Fruit fly (Drosophila melanogaster) whole organism, larva: ENCODE results near the gene CG7239.

Source experiments
- noc ChIP-seq: fragments of 200-800 bp; sonication (Bioruptor generic); optimal IDR thresholded peaks from 3 replicates; lab custom pipeline; 2019; ENCODE audit warnings: missing biosample characterization, mild to moderate bottlenecking, missing genetic modification characterization, moderate library complexity

The CG7239 gene

DNA sequence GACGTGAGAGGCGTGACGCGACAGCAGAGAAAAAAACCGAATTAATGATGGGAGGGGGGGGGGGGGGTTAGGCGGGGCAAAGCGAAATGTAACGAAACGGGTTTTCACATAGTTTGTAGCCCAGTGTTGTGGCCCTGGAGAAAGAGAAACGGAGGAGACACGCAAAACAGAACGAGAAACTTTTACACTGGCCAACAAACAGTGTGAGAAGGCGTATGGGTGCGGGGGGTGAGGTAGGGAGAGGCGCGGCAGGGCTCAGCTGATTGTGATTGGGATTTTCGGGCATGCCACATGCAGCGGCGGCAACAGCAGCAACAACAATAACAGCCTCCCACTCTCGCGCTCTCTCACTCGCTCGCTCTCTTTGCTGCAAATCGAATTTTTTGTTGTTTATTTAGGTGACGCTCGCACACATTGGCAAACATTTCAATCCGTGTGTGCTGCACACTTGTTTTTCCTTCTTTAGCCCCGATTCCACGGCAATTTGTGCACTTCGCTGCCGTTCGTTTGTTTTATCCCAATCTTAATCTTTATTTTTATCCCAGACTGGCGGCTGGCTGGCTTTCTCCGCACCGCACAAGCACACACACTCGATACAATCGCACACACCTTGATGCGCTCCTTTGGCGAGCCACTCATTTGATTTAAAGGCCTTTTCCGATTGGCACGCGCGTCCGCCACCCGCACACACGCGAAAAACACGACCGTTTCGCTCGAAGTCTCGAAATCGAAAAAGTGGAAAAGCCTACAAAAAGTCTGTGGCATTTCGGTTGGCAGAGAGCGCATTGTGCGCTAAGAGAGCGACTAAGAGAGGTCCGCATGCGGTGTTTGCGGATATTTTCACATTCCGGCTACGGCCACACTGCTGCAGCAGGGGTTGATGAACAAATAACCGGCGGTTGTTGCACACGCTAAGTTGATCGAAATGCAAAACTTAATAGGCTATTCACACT, 2.3 kb upstream of the CG7239 start, which contains the start of gene CG9171:
Gene CG9171, minus strand, starts transcription at position 819 of the 953 bp plus-strand sequence.
- TF ChIP-seq noc = no peak

DNA sequence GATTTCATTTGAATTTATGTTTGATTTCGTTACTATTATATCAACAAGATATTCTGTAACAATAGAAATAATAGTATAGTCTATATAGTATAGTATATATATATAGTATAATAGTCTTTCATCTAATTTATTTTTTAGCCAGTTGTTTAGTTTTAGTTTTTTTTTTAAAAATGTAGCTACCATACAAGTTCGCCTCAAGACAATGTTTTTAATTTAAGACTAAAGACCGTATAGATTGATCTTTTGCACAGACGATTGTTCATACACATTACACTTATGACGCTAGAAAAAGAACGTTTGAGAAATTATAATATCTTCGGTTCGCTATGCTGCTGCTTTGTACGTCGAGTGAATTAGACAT, 1.7 kb upstream of the CG7239 start:
- TF ChIP-seq noc = no peak

DNA sequence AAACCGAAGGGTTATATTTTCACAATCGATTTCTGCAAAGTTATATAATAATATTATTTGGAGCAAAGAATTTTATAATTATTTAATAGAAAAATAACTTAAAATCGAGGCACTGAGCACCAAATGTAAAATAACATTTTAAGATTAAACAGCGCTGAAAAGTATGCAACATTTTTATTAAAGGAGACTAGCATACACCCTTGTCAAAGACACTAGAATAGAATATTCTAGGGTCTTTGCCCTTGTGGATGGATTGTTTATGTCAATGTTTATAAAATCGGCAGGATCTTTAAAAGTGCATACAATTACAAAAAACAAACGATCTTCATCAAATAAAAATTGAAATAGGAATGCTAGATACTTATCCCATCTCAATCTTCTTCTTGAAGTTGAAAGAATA, 2.1 kb downstream of the CG7239 start:
- no peak for TF ChIP-seq noc

DNA sequence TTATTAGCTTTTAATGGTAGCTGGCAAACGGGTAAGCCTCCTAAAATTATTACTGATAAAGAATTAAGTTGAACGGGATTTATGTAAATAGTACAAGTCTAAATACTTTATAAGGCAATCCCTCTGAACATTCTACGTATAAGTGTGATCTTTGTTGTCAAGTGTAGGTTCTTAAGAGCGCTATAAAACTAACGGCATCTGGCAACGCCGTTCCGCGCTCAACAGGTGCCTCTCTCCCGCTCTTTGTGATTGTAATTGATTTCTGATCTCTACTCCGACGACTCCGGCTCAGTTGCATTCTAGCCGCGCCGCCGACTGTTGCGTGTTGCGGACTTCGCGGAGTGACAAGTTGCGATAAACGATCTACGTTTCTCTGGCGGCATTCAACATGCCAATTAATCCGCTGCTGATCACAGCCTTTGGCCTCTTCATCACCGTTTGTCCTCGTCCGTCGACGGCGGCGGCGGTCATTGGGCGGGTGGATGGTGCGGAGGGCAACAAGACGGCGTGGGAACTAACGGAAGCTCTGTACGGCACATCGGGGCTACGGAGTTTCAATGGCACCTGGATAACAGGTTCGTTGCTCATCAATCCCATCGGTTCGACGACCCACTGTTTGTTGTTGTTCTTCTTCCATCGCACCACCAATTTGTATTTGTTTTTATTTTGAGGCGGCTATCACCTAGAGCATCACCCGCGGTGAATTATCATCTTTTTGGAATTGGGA, 3.2 kb downstream of the CG7239 start, which contains the start of gene CG11034:
Gene CG11034, plus strand, starts transcription at position 305 of the 727 bp plus-strand sequence.
- no peak for TF ChIP-seq noc

DNA sequence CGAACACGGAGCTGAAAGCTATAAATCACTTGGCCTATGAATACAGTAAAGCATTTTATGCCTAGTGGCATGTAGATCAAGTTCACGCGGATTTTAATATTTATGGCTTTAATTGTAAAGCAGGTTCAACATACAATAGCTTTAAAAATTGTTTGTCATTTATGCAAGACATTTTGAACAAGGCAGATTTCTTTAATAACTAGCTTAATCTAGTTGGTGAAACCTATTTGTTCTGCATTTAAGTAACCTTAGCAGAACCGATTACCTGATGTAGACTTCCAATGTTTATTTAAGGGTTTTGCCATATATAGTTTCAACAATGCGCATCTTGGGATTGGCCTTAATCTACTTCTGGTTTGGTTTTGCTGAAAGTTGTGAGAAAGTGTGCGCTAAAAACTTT, 9.3 kb downstream of the CG7239 start, which contains the start of gene CG43307:
Gene CG43307, plus strand, starts transcription at position 301 of the 400 bp plus-strand sequence.
- no peak for TF ChIP-seq noc

DNA sequence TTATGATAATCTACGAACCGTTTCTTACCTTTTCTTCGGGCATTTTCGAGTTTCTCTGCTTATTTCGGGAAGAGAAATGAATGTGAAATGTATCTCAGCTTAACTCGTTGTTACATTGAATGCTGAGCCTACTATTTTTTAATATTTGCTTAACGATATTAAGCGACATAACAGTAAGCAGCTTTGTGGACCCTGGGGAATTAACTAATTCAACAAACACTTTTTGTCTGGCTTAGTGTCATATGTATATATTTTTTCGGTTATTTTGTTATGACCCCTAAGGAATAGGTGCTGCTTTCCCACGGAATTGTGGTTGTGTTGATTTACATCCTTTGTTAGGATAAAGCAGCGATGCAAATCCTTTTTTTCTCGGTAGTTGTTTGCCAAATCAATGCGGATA, 16.3 kb downstream of the CG7239 start, which contains the start of gene COX6CL:
Gene COX6CL, minus strand, starts transcription at position 101 of the 400 bp plus-strand sequence.
- no peak for TF ChIP-seq noc

DNA sequence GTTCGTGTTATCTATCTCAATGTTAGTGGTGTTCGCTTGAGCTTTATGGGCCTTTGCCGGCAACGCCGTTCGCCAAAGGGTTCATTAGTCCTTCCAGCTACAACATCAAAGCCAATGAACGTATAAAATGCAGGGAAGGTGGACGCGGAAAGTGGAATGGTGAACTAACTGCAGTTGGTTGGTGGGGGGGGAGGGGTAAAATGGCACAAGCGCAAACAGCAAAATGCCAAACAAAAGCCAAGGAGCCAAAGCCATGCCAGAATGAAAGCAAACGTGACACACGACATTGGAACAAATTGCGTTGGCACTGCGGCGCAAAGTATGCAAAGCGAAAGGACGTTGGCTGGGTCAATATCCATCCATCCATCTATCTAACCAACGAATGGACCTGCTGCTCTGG, 18.9 kb downstream of the CG7239 start:
- TF ChIP-seq noc = no peak

DNA sequence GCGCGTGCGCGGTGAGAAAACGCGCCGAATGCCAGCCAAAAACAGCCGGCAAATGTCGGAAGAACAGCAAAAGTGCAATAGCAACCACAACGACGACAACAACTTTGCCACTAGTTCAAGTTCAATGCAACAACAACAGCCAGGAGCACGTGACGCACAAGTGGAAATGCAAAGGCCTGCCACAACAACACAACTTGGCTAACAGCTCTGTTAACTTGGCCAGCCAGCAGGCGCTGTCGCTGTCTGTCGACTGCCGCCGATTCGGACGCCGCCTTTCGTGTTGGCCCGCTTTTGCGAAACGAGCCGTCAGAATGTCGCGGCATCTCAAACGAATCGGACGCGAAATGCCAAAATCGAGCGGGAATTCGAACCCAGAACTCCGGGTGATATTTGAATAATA, 21.7 kb downstream of the CG7239 start, which contains the start of gene TrissinR:
Gene TrissinR, plus strand, starts transcription at position 301 of the 400 bp plus-strand sequence.
- TF ChIP-seq noc = no peak
